Fruit fly (Drosophila melanogaster): ENCODE data around the gene Pih1D1.

Gene Pih1D1

DNA sequence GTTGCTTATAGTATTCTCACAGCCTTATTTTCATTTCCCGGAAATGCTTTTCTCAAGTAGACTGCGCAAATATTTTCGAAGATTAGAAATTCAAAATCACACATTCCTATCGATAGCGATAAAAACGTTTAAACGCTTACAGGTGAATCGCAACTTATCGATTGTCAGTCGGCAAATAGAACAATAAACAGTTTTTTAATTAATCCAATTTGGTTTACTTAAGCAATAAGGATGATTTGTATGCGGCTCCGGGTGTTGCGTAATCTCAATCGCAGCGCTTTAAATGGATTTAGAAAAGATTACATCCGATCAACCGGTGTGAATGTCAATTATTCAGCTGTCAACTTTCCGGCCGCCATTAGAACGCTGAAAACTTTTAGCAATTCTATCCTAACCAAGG is 14.1 kb downstream of the Pih1D1 start, which contains the start of the genes CG6180 and CG15484:
Gene CG6180 (plus strand): TSS at position 122 of the 400 bp plus-strand sequence.
Gene CG15484 (minus strand): TSS at position 172 of the 400 bp plus-strand sequence.
- no peak for TF ChIP-seq CG34367 (tag; optimal IDR thresholded peaks at IDR 0.05)
- no peak for TF ChIP-seq CG14655 (GFP tag; optimal IDR thresholded peaks at IDR 0.05)
- TF ChIP-seq Pif1B (GFP tag; optimal IDR thresholded peaks at IDR 0.05) = no peak
- TF ChIP-seq CG15710 (tag; optimal IDR thresholded peaks at IDR 0.05) = no peak
- no peak for TF ChIP-seq CG8301 (tag; optimal IDR thresholded peaks at IDR 0.05)
- TF ChIP-seq rn (GFP tag; IDR thresholded peaks at IDR 0.05) = no peak
- no peak for TF ChIP-seq CG8159 (tag; optimal IDR thresholded peaks at IDR 0.05)
- no peak for TF ChIP-seq CG13204 (GFP tag; optimal IDR thresholded peaks at IDR 0.05)
- TF ChIP-seq Snoo (tag; optimal IDR thresholded peaks at IDR 0.05) = no peak
- TF ChIP-seq EcR (GFP tag; optimal IDR thresholded peaks at IDR 0.05) = no peak
- no peak for TF ChIP-seq gl (tag; optimal IDR thresholded peaks at IDR 0.05)
- TF ChIP-seq CG12605 (GFP tag; IDR thresholded peaks at IDR 0.05) = no peak

DNA sequence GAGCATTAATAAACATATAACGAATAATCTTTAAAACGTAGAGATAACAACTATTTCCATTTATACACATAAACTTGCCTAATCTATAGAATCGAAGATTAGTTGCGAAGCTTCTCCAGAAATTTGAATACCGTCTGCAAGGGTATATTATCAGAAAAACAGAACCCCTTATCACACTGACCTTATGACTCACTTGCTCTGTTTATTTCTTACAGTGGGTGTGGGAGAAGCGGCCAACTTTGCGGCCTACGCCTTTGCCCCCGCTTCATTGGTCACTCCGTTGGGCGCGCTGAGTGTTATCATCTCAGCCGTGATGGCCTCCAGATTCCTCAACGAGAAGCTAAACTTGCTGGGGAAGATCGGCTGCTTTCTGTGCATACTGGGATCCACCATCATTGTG is 16.3 kb downstream of the Pih1D1 start:
- TF ChIP-seq gl (tag; optimal IDR thresholded peaks at IDR 0.05) (no peak), CG34367 (tag; optimal IDR thresholded peaks at IDR 0.05) (no peak), Ets98B (GFP tag; IDR thresholded peaks at IDR 0.05) (no peak), CG4496 (GFP tag; IDR thresholded peaks at IDR 0.05) (no peak), D1 (tag; optimal IDR thresholded peaks at IDR 0.05) (no peak)

DNA sequence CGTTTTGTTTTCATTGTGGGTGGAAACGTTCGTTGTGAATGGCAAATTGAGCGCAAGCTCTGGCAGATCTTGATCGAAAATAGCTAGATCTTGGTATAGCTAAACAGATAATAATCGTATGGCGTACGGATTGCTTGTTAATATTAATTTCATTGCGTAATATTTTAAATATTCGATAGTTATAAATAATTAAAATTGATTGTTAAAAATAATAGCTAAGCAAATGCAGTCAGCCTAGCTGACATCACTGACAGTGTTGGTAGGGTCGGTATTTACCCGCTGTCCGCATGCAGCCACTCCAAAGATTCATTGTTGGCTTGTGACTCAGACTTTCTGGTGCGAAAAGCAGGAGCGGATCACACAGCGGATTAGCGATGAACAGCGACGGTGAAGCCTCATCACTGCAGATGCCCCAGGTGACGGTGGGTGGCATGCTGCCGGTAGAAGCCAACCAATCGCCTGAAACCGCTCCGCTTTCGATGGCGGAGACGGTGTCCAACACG is 17.2 kb downstream of the Pih1D1 start, which contains the start of the genes CG5776 and spict:
Gene CG5776 (minus strand): TSS at position 34 of the 503 bp plus-strand sequence.
Gene spict (plus strand): TSS at position 308 of the 503 bp plus-strand sequence.
- TF ChIP-seq Ets98B (GFP tag; IDR thresholded peaks at IDR 0.05) (peak; percentile 74), CG17806 (tag; optimal IDR thresholded peaks at IDR 0.05) (peak; percentile 53), CG10348 (GFP tag; IDR thresholded peaks at IDR 0.05) (no peak), CG4496 (GFP tag; IDR thresholded peaks at IDR 0.05) (peak; percentile 68; the same call in 2 of the 3 replicates), CG8159 (tag; optimal IDR thresholded peaks at IDR 0.05) (peak; percentile 69), CG9948 (tag; optimal IDR thresholded peaks at IDR 0.05) (peak; percentile 47), Pif1A (GFP tag; optimal IDR thresholded peaks at IDR 0.05) (no peak), EcR (GFP tag; optimal IDR thresholded peaks at IDR 0.05) (no peak), fd96Ca (GFP tag; IDR thresholded peaks at IDR 0.05) (peak; percentile 82), gl (tag; optimal IDR thresholded peaks at IDR 0.05) (peak; percentile 46), D1 (tag; optimal IDR thresholded peaks at IDR 0.05) (no peak), CG34367 (tag; optimal IDR thresholded peaks at IDR 0.05) (peak; percentile 66), CG32121 (GFP tag; IDR thresholded peaks at IDR 0.05) (peak; percentile 71), CG12605 (GFP tag; IDR thresholded peaks at IDR 0.05) (peak; percentile 25; the same call in 1 of the 2 replicates), CG15710 (tag; optimal IDR thresholded peaks at IDR 0.05) (peak; percentile 75), rn (GFP tag; IDR thresholded peaks at IDR 0.05) (peak; percentile 37; the same call in 1 of the 2 replicates), CG14655 (GFP tag; optimal IDR thresholded peaks at IDR 0.05) (no peak), CG13204 (GFP tag; optimal IDR thresholded peaks at IDR 0.05) (no peak), Snoo (tag; optimal IDR thresholded peaks at IDR 0.05) (peak; percentile 46), Pif1B (GFP tag; optimal IDR thresholded peaks at IDR 0.05) (no peak), CG8301 (tag; optimal IDR thresholded peaks at IDR 0.05) (peak; percentile 54)

DNA sequence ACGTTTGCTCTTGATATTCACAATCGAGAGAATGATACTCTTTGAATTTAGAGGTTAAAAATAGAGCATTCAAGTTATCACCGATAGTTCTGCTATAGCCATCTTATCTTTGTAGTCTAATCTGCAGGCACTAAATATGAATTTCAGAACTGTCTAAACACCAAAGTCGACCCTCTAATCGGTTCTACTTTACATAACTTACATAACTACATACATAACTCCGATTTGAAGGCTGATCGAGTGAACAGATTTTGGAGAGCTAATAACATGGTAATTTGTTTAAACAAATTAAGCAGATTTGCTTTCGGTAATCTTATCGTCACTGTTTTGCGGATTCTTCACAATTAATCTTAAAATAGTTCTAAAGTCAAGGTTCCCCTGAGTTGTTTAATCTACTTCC is 20.1 kb downstream of the Pih1D1 start:
- TF ChIP-seq Pif1A (GFP tag; optimal IDR thresholded peaks at IDR 0.05) = no peak
- TF ChIP-seq CG8301 (tag; optimal IDR thresholded peaks at IDR 0.05) = no peak
- no peak for TF ChIP-seq CG17806 (tag; optimal IDR thresholded peaks at IDR 0.05)
- TF ChIP-seq fd96Ca (GFP tag; IDR thresholded peaks at IDR 0.05) = no peak
- TF ChIP-seq D1 (tag; optimal IDR thresholded peaks at IDR 0.05) = no peak
- TF ChIP-seq CG13204 (GFP tag; optimal IDR thresholded peaks at IDR 0.05) = no peak
- TF ChIP-seq rn (GFP tag; IDR thresholded peaks at IDR 0.05) = no peak
- no peak for TF ChIP-seq CG9948 (tag; optimal IDR thresholded peaks at IDR 0.05)
- no peak for TF ChIP-seq gl (tag; optimal IDR thresholded peaks at IDR 0.05)
- no peak for TF ChIP-seq CG4496 (GFP tag; IDR thresholded peaks at IDR 0.05)
- TF ChIP-seq Ets98B (GFP tag; IDR thresholded peaks at IDR 0.05) = no peak
- no peak for TF ChIP-seq CG12605 (GFP tag; IDR thresholded peaks at IDR 0.05)
- TF ChIP-seq CG15710 (tag; optimal IDR thresholded peaks at IDR 0.05) = no peak
- no peak for TF ChIP-seq Snoo (tag; optimal IDR thresholded peaks at IDR 0.05)
- TF ChIP-seq CG10348 (GFP tag; IDR thresholded peaks at IDR 0.05) = no peak
- no peak for TF ChIP-seq CG14655 (GFP tag; optimal IDR thresholded peaks at IDR 0.05)
- no peak for TF ChIP-seq Pif1B (GFP tag; optimal IDR thresholded peaks at IDR 0.05)
- TF ChIP-seq EcR (GFP tag; optimal IDR thresholded peaks at IDR 0.05) = no peak
- TF ChIP-seq CG32121 (GFP tag; IDR thresholded peaks at IDR 0.05) = no peak
- no peak for TF ChIP-seq CG34367 (tag; optimal IDR thresholded peaks at IDR 0.05)

- peak; percentile 62 for TF ChIP-seq CG4496 (GFP tag; IDR thresholded peaks at IDR 0.05)
- peak; percentile 43 for TF ChIP-seq Snoo (tag; optimal IDR thresholded peaks at IDR 0.05)
- TF ChIP-seq CG14655 (GFP tag; optimal IDR thresholded peaks at IDR 0.05) = no peak
- TF ChIP-seq CG12605 (GFP tag; IDR thresholded peaks at IDR 0.05) = peak; percentile 34; the same call in 1 of the 2 replicates
- TF ChIP-seq EcR (GFP tag; optimal IDR thresholded peaks at IDR 0.05) = no peak
- peak; percentile 49; the same call in 1 of the 2 replicates for TF ChIP-seq CG32121 (GFP tag; IDR thresholded peaks at IDR 0.05)
Measured at dm6 chr2L:12700381-12700963, 21.2 kb downstream of the Pih1D1 start, which contains the start of gene CG17036. Gene CG17036 (minus strand): TSS chr2L:12700746.

DNA sequence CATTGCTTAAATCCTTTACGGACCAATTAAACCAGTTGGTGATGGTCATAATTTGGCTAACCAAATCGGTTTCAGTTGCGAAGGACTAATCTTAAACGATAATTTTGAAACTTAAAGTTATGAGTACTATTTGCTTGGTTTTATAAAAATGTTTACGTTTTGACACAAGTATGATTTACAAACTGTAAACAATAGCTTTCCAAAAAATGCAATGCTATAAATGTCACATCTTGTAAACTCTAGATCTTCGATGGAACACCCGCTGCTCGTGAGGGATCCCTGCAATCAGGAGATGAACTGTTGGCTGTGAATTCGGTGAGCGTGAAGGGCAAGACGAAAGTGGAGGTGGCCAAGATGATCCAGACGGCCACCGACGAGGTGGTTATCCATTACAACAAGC is 24.4 kb downstream of the Pih1D1 start, which contains the start of gene CG5781:
Gene CG5781 (minus strand): TSS at position 101 of the 400 bp plus-strand sequence.
- no peak for TF ChIP-seq fd96Ca (GFP tag; IDR thresholded peaks at IDR 0.05)
- no peak for TF ChIP-seq CG8159 (tag; optimal IDR thresholded peaks at IDR 0.05)
- no peak for TF ChIP-seq CG12605 (GFP tag; IDR thresholded peaks at IDR 0.05)
- no peak for TF ChIP-seq EcR (GFP tag; optimal IDR thresholded peaks at IDR 0.05)
- no peak for TF ChIP-seq rn (GFP tag; IDR thresholded peaks at IDR 0.05)

Measured in whole organism, pupa.